Fruit fly (Drosophila melanogaster) whole organism, embryonic: ENCODE results near the gene CG5810.

Experiments
- Adf1 ChIP-seq: fragments of 200-800 bp; sonication (Bioruptor generic); IDR thresholded peaks from 2 replicates; pipeline ENCODE4 v1.3.6; 2022; ENCODE audit warnings: missing biosample characterization, missing genetic modification characterization
- Bdp1 ChIP-seq: fragments of 200-800 bp; sonication (Bioruptor generic); optimal IDR thresholded peaks from 3 replicates; lab custom pipeline; 2016; ENCODE audit warnings: missing biosample characterization, missing genetic modification characterization
- Bteb2 ChIP-seq: fragments of 200-800 bp; sonication (Bioruptor generic); optimal IDR thresholded peaks from 2 replicates; lab custom pipeline; 2016; ENCODE audit warnings: missing biosample characterization, missing genetic modification characterization
- CG10267 ChIP-seq: fragments of 200-800 bp; sonication (Bioruptor generic); optimal IDR thresholded peaks from 2 replicates; lab custom pipeline; 2018; ENCODE audit warnings: missing biosample characterization, mild to moderate bottlenecking, missing genetic modification characterization, moderate library complexity
- CG11085 ChIP-seq: fragments of 200-800 bp; sonication (Bioruptor generic); IDR thresholded peaks from 2 replicates; pipeline ENCODE4 v1.3.6; 2022; ENCODE audit warnings: missing biosample characterization, missing genetic modification characterization
- CG14050 ChIP-seq: fragments of 200-800 bp; sonication (Bioruptor generic); IDR thresholded peaks from 3 replicates; pipeline ENCODE4 v1.3.6; 2022; ENCODE audit warnings: missing biosample characterization, missing genetic modification characterization
- CG14441 ChIP-seq: fragments of 200-800 bp; sonication (Bioruptor generic); IDR thresholded peaks from 2 replicates; pipeline ENCODE4 v1.3.6; 2022; ENCODE audit warnings: missing biosample characterization, missing genetic modification characterization
- CG15479 ChIP-seq: fragments of 200-800 bp; sonication (Bioruptor generic); optimal IDR thresholded peaks from 3 replicates; lab custom pipeline; 2019; ENCODE audit warnings: missing biosample characterization, mild to moderate bottlenecking, missing genetic modification characterization, moderate library complexity
- CG16779 ChIP-seq: fragments of 200-800 bp; sonication (Bioruptor generic); IDR thresholded peaks from 2 replicates; pipeline ENCODE4 v1.3.6; 2022; ENCODE audit warnings: missing biosample characterization, missing genetic modification characterization
- CG16813 ChIP-seq: fragments of 200-800 bp; sonication (Bioruptor generic); IDR thresholded peaks from 3 replicates; pipeline ENCODE4 v1.3.6; 2022; ENCODE audit warnings: missing biosample characterization, missing genetic modification characterization; ENCODE audit not compliant: partially characterized antibody
- CG18764 ChIP-seq: fragments of 200-800 bp; sonication (Bioruptor generic); optimal IDR thresholded peaks from 3 replicates; lab custom pipeline; 2016; ENCODE audit warnings: missing biosample characterization, missing genetic modification characterization
- CG3065 ChIP-seq: fragments of 200-800 bp; sonication (Bioruptor generic); optimal IDR thresholded peaks from 2 replicates; lab custom pipeline; 2016; ENCODE audit warnings: missing biosample characterization, missing genetic modification characterization
- CG3281 ChIP-seq: fragments of 200-800 bp; sonication (Bioruptor generic); optimal IDR thresholded peaks from 3 replicates; lab custom pipeline; 2017; ENCODE audit warnings: missing biosample characterization, mild to moderate bottlenecking, missing genetic modification characterization
- CG4360 ChIP-seq: fragments of 200-800 bp; sonication (Bioruptor generic); IDR thresholded peaks from 2 replicates; pipeline ENCODE4 v1.3.6; 2022; ENCODE audit warnings: missing biosample characterization, missing genetic modification characterization
- CG4820 ChIP-seq: fragments of 200-800 bp; sonication (Bioruptor generic); optimal IDR thresholded peaks from 3 replicates; lab custom pipeline; 2016; ENCODE audit warnings: missing biosample characterization, missing genetic modification characterization
- CG6272 ChIP-seq: fragments of 200-800 bp; sonication (Bioruptor generic); IDR thresholded peaks from 2 replicates; pipeline ENCODE4 v1.3.6; 2022; ENCODE audit warnings: missing biosample characterization, missing genetic modification characterization
- CG6654 ChIP-seq: fragments of 200-800 bp; sonication (Bioruptor generic); optimal IDR thresholded peaks from 2 replicates; lab custom pipeline; 2017; ENCODE audit warnings: missing biosample characterization, mild to moderate bottlenecking, missing genetic modification characterization
- CG7271 ChIP-seq: fragments of 200-800 bp; sonication (Bioruptor generic); optimal IDR thresholded peaks from 2 replicates; lab custom pipeline; 2018; ENCODE audit warnings: missing biosample characterization, mild to moderate bottlenecking, missing genetic modification characterization, moderate library complexity
- CG7839 ChIP-seq: fragments of 200-800 bp; sonication (Bioruptor generic); optimal IDR thresholded peaks from 3 replicates; lab custom pipeline; 2018; ENCODE audit warnings: missing biosample characterization, mild to moderate bottlenecking, missing genetic modification characterization, moderate library complexity
- CG7928 ChIP-seq: fragments of 200-800 bp; sonication (Bioruptor generic); optimal IDR thresholded peaks from 2 replicates; lab custom pipeline; 2017; ENCODE audit warnings: missing biosample characterization, mild to moderate bottlenecking, missing genetic modification characterization
- CG8944 ChIP-seq: fragments of 200-800 bp; sonication (Bioruptor generic); optimal IDR thresholded peaks from 3 replicates; lab custom pipeline; 2016; ENCODE audit warnings: missing biosample characterization, missing genetic modification characterization
- CTCF ChIP-seq: fragments of 200-800 bp; sonication (Bioruptor generic); optimal IDR thresholded peaks from 2 replicates; lab custom pipeline; 2017; ENCODE audit warnings: missing biosample characterization, mild to moderate bottlenecking, missing genetic modification characterization, moderate library complexity
- Camta ChIP-seq: fragments of 200-800 bp; sonication (Bioruptor generic); optimal IDR thresholded peaks from 2 replicates; lab custom pipeline; 2016; ENCODE audit warnings: missing biosample characterization, missing genetic modification characterization
- D19B ChIP-seq: fragments of 200-800 bp; sonication (Bioruptor generic); optimal IDR thresholded peaks from 2 replicates; lab custom pipeline; 2017; ENCODE audit warnings: missing biosample characterization, mild to moderate bottlenecking, missing genetic modification characterization
- Deaf1 ChIP-seq: fragments of 200-800 bp; optimal IDR thresholded peaks from 3 replicates; lab custom pipeline; 2019; ENCODE audit warnings: missing biosample characterization, mild to moderate bottlenecking, missing genetic modification characterization, moderate library complexity
- Ets65A ChIP-seq: fragments of 200-800 bp; sonication (Bioruptor generic); peaks from one replicate; lab custom pipeline; 2016; ENCODE audit warnings: missing biosample characterization, missing genetic modification characterization
- HLHmδ ChIP-seq: fragments of 200-800 bp; sonication (Bioruptor generic); optimal IDR thresholded peaks from 2 replicates; lab custom pipeline; 2018; ENCODE audit warnings: missing biosample characterization, mild to moderate bottlenecking, missing genetic modification characterization, moderate library complexity
- Hand ChIP-seq: fragments of 200-800 bp; sonication (Bioruptor generic); optimal IDR thresholded peaks from 2 replicates; lab custom pipeline; 2017; ENCODE audit warnings: mild to moderate bottlenecking, missing biosample characterization, missing genetic modification reagents, missing genetic modification characterization
- Kr ChIP-seq: fragments of 200-800 bp; sonication (Bioruptor generic); optimal IDR thresholded peaks from 2 replicates; lab custom pipeline; 2017; ENCODE audit warnings: missing biosample characterization, mild to moderate bottlenecking, missing genetic modification characterization
- MBD-R2 ChIP-seq: fragments of 200-800 bp; sonication (Bioruptor generic); IDR thresholded peaks from 2 replicates; pipeline ENCODE4 v1.3.6; 2022; ENCODE audit warnings: missing biosample characterization, missing genetic modification characterization
- Poxn ChIP-seq: fragments of 200-800 bp; sonication (Bioruptor generic); IDR thresholded peaks from 2 replicates; pipeline ENCODE4 v1.3.6; 2022; ENCODE audit warnings: missing biosample characterization, missing genetic modification characterization
- Scr ChIP-seq: fragments of 200-800 bp; sonication (Bioruptor generic); IDR thresholded peaks from 2 replicates; pipeline ENCODE4 v1.3.6; 2022; ENCODE audit warnings: missing biosample characterization, missing genetic modification characterization; ENCODE audit not compliant: partially characterized antibody
- Sry-β ChIP-seq: fragments of 200-800 bp; sonication (Bioruptor generic); optimal IDR thresholded peaks from 2 replicates; lab custom pipeline; 2018; ENCODE audit warnings: missing biosample characterization, mild to moderate bottlenecking, missing genetic modification characterization, moderate library complexity
- ash1 ChIP-seq: fragments of 200-800 bp; sonication (Bioruptor generic); optimal IDR thresholded peaks from 2 replicates; lab custom pipeline; 2018; ENCODE audit warnings: missing biosample characterization, mild to moderate bottlenecking, missing genetic modification characterization
- bowl ChIP-seq: fragments of 200-800 bp; sonication (Bioruptor generic); IDR thresholded peaks from 2 replicates; pipeline ENCODE4 v1.3.6; 2022; ENCODE audit warnings: missing biosample characterization, missing genetic modification characterization
- br ChIP-seq: fragments of >200 bp; optimal IDR thresholded peaks from 2 replicates; lab custom pipeline; 2017
- dimm ChIP-seq: fragments of 200-800 bp; sonication (Bioruptor generic); IDR thresholded peaks from 2 replicates; pipeline ENCODE4 v1.3.6; 2022; ENCODE audit warnings: missing biosample characterization, missing genetic modification characterization
- eve ChIP-seq, 2 experiments: fragments of >200 bp; optimal IDR thresholded peaks; 2 replicates each; lab custom pipeline; 2017; ENCODE audit warnings: missing biosample characterization in 2 of 2, missing genetic modification characterization in 2 of 2
- fd102C ChIP-seq: fragments of 200-800 bp; sonication (Bioruptor generic); optimal IDR thresholded peaks from 2 replicates; lab custom pipeline; 2018; ENCODE audit warnings: missing biosample characterization, mild to moderate bottlenecking, missing genetic modification characterization, moderate library complexity
- fu2 ChIP-seq: fragments of 200-800 bp; sonication (Bioruptor generic); optimal IDR thresholded peaks from 2 replicates; lab custom pipeline; 2016; ENCODE audit warnings: missing biosample characterization, missing genetic modification characterization
- gcm ChIP-seq: fragments of 200-800 bp; sonication (Bioruptor generic); optimal IDR thresholded peaks from 2 replicates; lab custom pipeline; 2019; ENCODE audit warnings: missing biosample characterization, mild to moderate bottlenecking, missing genetic modification characterization, moderate library complexity
- pan ChIP-seq, 4 experiments: fragments of >200 bp in 3 of 4; fragments of 200-800 bp in 1 of 4; sonication (Bioruptor generic) in 1 of 4; optimal IDR thresholded peaks in 3 of 4; IDR thresholded peaks in 1 of 4; 2 replicates each; pipeline versions ENCODE4 v1.3.6 to Lab custom; 2017 to 2022; ENCODE audit warnings: missing biosample characterization in 2 of 4, missing genetic modification characterization in 2 of 4, mixed read lengths in 1 of 4
- phol ChIP-seq: fragments of 200-800 bp; sonication (Bioruptor generic); optimal IDR thresholded peaks from 3 replicates; lab custom pipeline; 2018; ENCODE audit warnings: missing biosample characterization, mild to moderate bottlenecking, missing genetic modification characterization, moderate library complexity
- rib ChIP-seq: fragments of 200-800 bp; sonication (Bioruptor generic); IDR thresholded peaks from 2 replicates; pipeline ENCODE4 v1.3.6; 2022; ENCODE audit warnings: missing biosample characterization, missing genetic modification characterization
- run ChIP-seq: fragments of 200-800 bp; sonication (Bioruptor generic); optimal IDR thresholded peaks from 3 replicates; lab custom pipeline; 2018; ENCODE audit warnings: missing biosample characterization, mild to moderate bottlenecking, missing genetic modification characterization
- sc ChIP-seq, 3 experiments: fragments of >200 bp in 2 of 3; fragments of 200-800 bp in 1 of 3; sonication (Bioruptor generic) in 1 of 3; optimal IDR thresholded peaks; 2 replicates in 2 of 3; 3 replicates in 1 of 3; lab custom pipeline; 2017; ENCODE audit warnings: mild to moderate bottlenecking in 1 of 3, missing biosample characterization in 1 of 3, missing genetic modification characterization in 1 of 3, missing genetic modification reagents in 1 of 3
- shn ChIP-seq: fragments of 200-800 bp; sonication (Bioruptor generic); optimal IDR thresholded peaks from 3 replicates; lab custom pipeline; 2016; ENCODE audit warnings: missing biosample characterization, missing genetic modification characterization
- slbo ChIP-seq: fragments of 200-800 bp; sonication (Bioruptor generic); IDR thresholded peaks from 2 replicates; pipeline ENCODE4 v1.3.6; 2022; ENCODE audit warnings: missing biosample characterization, missing genetic modification characterization
- sug ChIP-seq: fragments of 200-800 bp; optimal IDR thresholded peaks from 2 replicates; lab custom pipeline; 2019; ENCODE audit warnings: missing biosample characterization, mild to moderate bottlenecking, missing genetic modification characterization, moderate library complexity
- tgo ChIP-seq: fragments of 200-800 bp; sonication (Bioruptor generic); IDR thresholded peaks from 3 replicates; pipeline ENCODE4 v1.3.6; 2022; ENCODE audit warnings: missing biosample characterization, missing genetic modification characterization
- ttk ChIP-seq: fragments of 200-800 bp; sonication (Bioruptor generic); IDR thresholded peaks from 2 replicates; pipeline ENCODE4 v2.1.2; 2022; ENCODE audit warnings: missing biosample characterization, missing genetic modification characterization

Gene CG5810

DNA sequence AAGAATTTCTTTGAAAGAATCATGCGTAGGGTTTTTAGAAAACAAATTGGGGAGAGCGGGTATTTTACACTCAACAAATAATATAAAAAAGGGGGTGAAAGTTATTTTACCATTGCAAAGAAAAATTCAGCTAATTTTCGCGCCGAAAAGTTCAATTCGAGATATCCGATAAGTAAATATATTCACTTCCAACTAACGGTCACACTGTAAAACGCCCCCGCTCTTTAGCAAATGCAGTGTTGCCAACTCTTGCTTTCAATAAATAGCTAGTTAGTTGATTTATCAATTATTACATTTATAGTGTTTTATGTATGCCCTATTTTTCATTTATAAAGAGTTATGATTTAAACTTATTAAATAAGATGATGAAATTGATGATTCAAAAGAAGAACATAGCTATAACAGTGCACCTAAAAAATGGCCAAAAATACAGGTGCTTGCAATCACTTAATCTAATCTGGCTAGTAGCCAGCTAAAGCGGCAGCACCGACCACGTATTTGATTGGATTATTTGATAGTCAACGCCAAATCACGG is 25.3 kb upstream of the CG5810 start, which contains the start of gene meigo (continued):
- TF ChIP-seq CG7928 (GFP tag; lab: Kevin White, UChicago) (no peak), gcm (GFP tag; lab: Kevin White, UChicago) (peak; percentile 51), Deaf1 (tag; lab: Kevin White, UChicago) (no peak), Bteb2 (GFP tag; lab: Kevin White, UChicago) (peak; percentile 35), CG10267 (peak; percentile 78), CG14050 (GFP tag; lab: Robert Waterston, UW) (peak; percentile 43; the same call in 1 of the 3 replicates), tgo (GFP tag; lab: Robert Waterston, UW) (peak; percentile 66), CG8944 (GFP tag; lab: Kevin White, UChicago) (peak; percentile 48), slbo (peak; percentile 70), sug (tag; lab: Kevin White, UChicago) (peak; percentile 90), run (tag; lab: Kevin White, UChicago) (no peak), Poxn (GFP tag; lab: Robert Waterston, UW) (no peak), eve (GFP tag; optimal IDR thresholded peaks at IDR 0.05; lab: Kevin White, UChicago) (no peak), bowl (no peak), CG16779 (GFP tag; lab: Robert Waterston, UW) (no peak), CG7839 (tag; lab: Kevin White, UChicago) (no peak), dimm (GFP tag; lab: Robert Waterston, UW) (no peak), CG18764 (GFP tag; lab: Kevin White, UChicago) (peak; percentile 58), CG6654 (GFP tag; lab: Kevin White, UChicago) (no peak), CTCF (GFP tag; lab: Kevin White, UChicago) (peak; percentile 15), Ets65A (GFP tag; lab: Kevin White, UChicago) (peak; percentile 94), Bdp1 (GFP tag; lab: Kevin White, UChicago) (no peak), phol (peak; percentile 81), CG11085 (GFP tag; lab: Robert Waterston, UW) (0 out of 2 replicates have a peak, but pooled peaks have one; percentile 19), CG7271 (tag; lab: Kevin White, UChicago) (no peak), Adf1 (GFP tag; lab: Robert Waterston, UW) (peak; percentile 46; the same call in 1 of the 2 replicates), Sry-β (GFP tag; lab: Kevin White, UChicago) (peak; percentile 99), CG4820 (peak; percentile 42), sc (optimal IDR thresholded peaks at IDR 0.05; lab: Kevin White, UChicago) (no peak), sc (GFP tag; optimal IDR thresholded peaks at IDR 0.05; lab: Kevin White, UChicago) (no peak), CG4360 (GFP tag; lab: Robert Waterston, UW) (no peak), Scr (GFP tag; lab: Robert Waterston, UW) (0 out of 2 replicates have a peak, but pooled peaks have one; percentile 18), br (lab: Kevin White, UChicago) (no peak), CG3281 (GFP tag; lab: Kevin White, UChicago) (peak; percentile 84), CG6272 (peak; percentile 65), fd102C (no peak), Hand (GFP tag; lab: Kevin White, UChicago) (peak; percentile 20), ttk (GFP tag; lab: Robert Waterston, UW) (no peak), D19B (peak; percentile 6), HLHmδ (GFP tag; lab: Kevin White, UChicago) (no peak), ash1 (GFP tag; lab: Kevin White, UChicago) (no peak), CG3065 (GFP tag; lab: Kevin White, UChicago) (peak; percentile 54), Kr (GFP tag; lab: Kevin White, UChicago) (no peak), shn (peak; percentile 6), Camta (peak; percentile 49), MBD-R2 (peak; percentile 64), rib (GFP tag; lab: Robert Waterston, UW) (no peak), CG16813 (GFP tag; lab: Robert Waterston, UW) (no peak), CG14441 (GFP tag; lab: Robert Waterston, UW) (peak; percentile 49), CG15479 (GFP tag; lab: Kevin White, UChicago) (no peak), pan (optimal IDR thresholded peaks at IDR 0.05; lab: Kevin White, UChicago) (no peak), pan (GFP tag; optimal IDR thresholded peaks at IDR 0.05 in 1 of 2, IDR thresholded peaks at IDR 0.05 in 1 of 2) (peak in 1 of 2 experiments; percentile 60), fu2 (peak; percentile 53)
